Worm (Caenorhabditis elegans) whole organism, late embryonic: ENCODE data around the gene T16A9.3.
A peak's percentile ranks its signal among the peaks of the same experiment; 100 is the strongest.

Experiments used
- C08G9.2 ChIP-seq: sonication (generic microtip); optimal IDR thresholded peaks from 2 replicates; lab custom pipeline; 2016; ENCODE audit warnings: mild to moderate bottlenecking, missing genetic modification characterization, moderate library complexity, missing compliant biosample characterization
- C38D4.7 ChIP-seq: fragments of 200-800 bp; sonication (Bioruptor generic); optimal IDR thresholded peaks from 2 replicates; lab custom pipeline; 2018; ENCODE audit warnings: mild to moderate bottlenecking, missing genetic modification characterization, moderate library complexity, missing compliant biosample characterization
- K02D7.2 ChIP-seq: sonication (generic microtip); optimal IDR thresholded peaks from 2 replicates; lab custom pipeline; 2017; ENCODE audit warnings: mild to moderate bottlenecking, missing genetic modification characterization, missing compliant biosample characterization
- K09A11.1 ChIP-seq: sonication (generic microtip); optimal IDR thresholded peaks from 2 replicates; lab custom pipeline; 2017; ENCODE audit warnings: antibody characterized with exemption, mild to moderate bottlenecking, missing genetic modification characterization, missing compliant biosample characterization; ENCODE audit not compliant: insufficient read depth
- Y22D7AL.16 ChIP-seq: sonication (generic microtip); optimal IDR thresholded peaks from 2 replicates; lab custom pipeline; 2016; ENCODE audit warnings: missing genetic modification characterization, missing compliant biosample characterization
- ceh-14 ChIP-seq: sonication (generic microtip); optimal IDR thresholded peaks from 2 replicates; lab custom pipeline; 2016; ENCODE audit warnings: missing genotype, missing genetic modification characterization, missing compliant biosample characterization
- ceh-19 ChIP-seq: fragments of 200-800 bp; sonication (Bioruptor generic); optimal IDR thresholded peaks from 2 replicates; lab custom pipeline; 2018; ENCODE audit warnings: mild to moderate bottlenecking, missing genetic modification characterization, missing compliant biosample characterization
- ceh-2 ChIP-seq: sonication (generic microtip); optimal IDR thresholded peaks from 2 replicates; lab custom pipeline; 2016; ENCODE audit warnings: missing genotype, missing genetic modification characterization, missing compliant biosample characterization
- ceh-24 ChIP-seq: sonication (generic microtip); optimal IDR thresholded peaks from 2 replicates; lab custom pipeline; 2016; ENCODE audit warnings: mild to moderate bottlenecking, missing genetic modification characterization, missing compliant biosample characterization
- ceh-30 ChIP-seq: fragments of 150-350 bp; optimal IDR thresholded peaks from 2 replicates; lab custom pipeline; 2014; ENCODE audit warnings: missing biosample characterization, missing genetic modification characterization
- ceh-31 ChIP-seq: sonication (generic microtip); optimal IDR thresholded peaks from 2 replicates; lab custom pipeline; 2016; ENCODE audit warnings: missing genetic modification characterization, missing compliant biosample characterization
- ceh-48 ChIP-seq: sonication (generic microtip); optimal IDR thresholded peaks from 2 replicates; lab custom pipeline; 2016; ENCODE audit warnings: missing genetic modification characterization, inconsistent platforms, missing compliant biosample characterization
- ceh-6 ChIP-seq: fragments of 200-800 bp; sonication (Bioruptor generic); optimal IDR thresholded peaks from 2 replicates; lab custom pipeline; 2018; ENCODE audit warnings: mild to moderate bottlenecking, missing genetic modification characterization, missing compliant biosample characterization
- dmd-4 ChIP-seq: sonication (generic microtip); optimal IDR thresholded peaks from 2 replicates; lab custom pipeline; 2016; ENCODE audit warnings: borderline replicate concordance, missing genetic modification characterization, missing compliant biosample characterization
- dve-1 ChIP-seq: sonication (generic microtip); optimal IDR thresholded peaks from 2 replicates; lab custom pipeline; 2017; ENCODE audit warnings: antibody characterized with exemption, mild to moderate bottlenecking, missing genetic modification characterization, missing compliant biosample characterization
- elt-2 ChIP-seq: sonication (generic microtip); optimal IDR thresholded peaks from 2 replicates; lab custom pipeline; 2016; ENCODE audit warnings: missing genetic modification reagents, missing genetic modification characterization, missing compliant biosample characterization
- fkh-10 ChIP-seq: fragments of 150-350 bp; optimal IDR thresholded peaks from 2 replicates; lab custom pipeline; 2014; ENCODE audit warnings: missing biosample characterization, missing genetic modification reagents, missing genetic modification characterization
- gmeb-2 ChIP-seq: sonication (generic microtip); optimal IDR thresholded peaks from 2 replicates; lab custom pipeline; 2016; ENCODE audit warnings: missing genetic modification characterization, inconsistent platforms, missing compliant biosample characterization
- hlh-13 ChIP-seq: fragments of 200-800 bp; sonication (Bioruptor generic); optimal IDR thresholded peaks from 2 replicates; lab custom pipeline; 2018; ENCODE audit warnings: mild to moderate bottlenecking, missing genetic modification characterization, missing compliant biosample characterization
- hlh-15 ChIP-seq: sonication (generic microtip); optimal IDR thresholded peaks from 2 replicates; lab custom pipeline; 2016; ENCODE audit warnings: missing genetic modification characterization, missing compliant biosample characterization
- hlh-30 ChIP-seq: sonication (generic microtip); optimal IDR thresholded peaks from 2 replicates; lab custom pipeline; 2017; ENCODE audit warnings: antibody characterized with exemption, missing genetic modification characterization, missing compliant biosample characterization; ENCODE audit not compliant: insufficient read depth
- madf-2 ChIP-seq: sonication (generic microtip); optimal IDR thresholded peaks from 2 replicates; lab custom pipeline; 2017; ENCODE audit warnings: missing genetic modification characterization, missing compliant biosample characterization
- npax-4 ChIP-seq: sonication (generic microtip); optimal IDR thresholded peaks from 2 replicates; lab custom pipeline; 2016; ENCODE audit warnings: missing genetic modification characterization, missing compliant biosample characterization
- odd-2 ChIP-seq: sonication (generic microtip); optimal IDR thresholded peaks from 2 replicates; lab custom pipeline; 2017; ENCODE audit warnings: antibody characterized with exemption, mild to moderate bottlenecking, missing genetic modification characterization, missing compliant biosample characterization
- pat-9 ChIP-seq: fragments of 200-800 bp; sonication (Bioruptor generic); optimal IDR thresholded peaks from 2 replicates; lab custom pipeline; 2018; ENCODE audit warnings: mild to moderate bottlenecking, missing genetic modification characterization, moderate library complexity, missing compliant biosample characterization
- pha-4 ChIP-seq: fragments of 150-350 bp; optimal IDR thresholded peaks from 2 replicates; lab custom pipeline; 2018; ENCODE audit warnings: missing biosample characterization, missing genetic modification reagents, missing genetic modification characterization
- pqm-1 ChIP-seq: sonication (generic microtip); optimal IDR thresholded peaks from 2 replicates; lab custom pipeline; 2016; ENCODE audit warnings: missing genetic modification characterization, missing compliant biosample characterization
- pros-1 ChIP-seq: fragments of 150-350 bp; optimal IDR thresholded peaks from 2 replicates; lab custom pipeline; 2014; ENCODE audit warnings: missing biosample characterization, missing genetic modification reagents, missing genetic modification characterization
- ref-2 ChIP-seq: sonication (generic microtip); optimal IDR thresholded peaks from 2 replicates; lab custom pipeline; 2016; ENCODE audit warnings: missing genetic modification characterization, missing compliant biosample characterization
- sdc-2 ChIP-seq: sonication (generic microtip); optimal IDR thresholded peaks from 2 replicates; lab custom pipeline; 2016; ENCODE audit warnings: missing genotype, missing genetic modification characterization, missing compliant biosample characterization
- syd-9 ChIP-seq: sonication (generic microtip); optimal IDR thresholded peaks from 2 replicates; lab custom pipeline; 2016; ENCODE audit warnings: mild to moderate bottlenecking, missing genetic modification characterization, moderate library complexity, missing compliant biosample characterization
- ttx-3 ChIP-seq: sonication (generic microtip); optimal IDR thresholded peaks from 2 replicates; lab custom pipeline; 2016; ENCODE audit warnings: missing genetic modification reagents, missing genetic modification characterization, missing compliant biosample characterization
- unc-42 ChIP-seq: sonication (generic microtip); optimal IDR thresholded peaks from 2 replicates; lab custom pipeline; 2016; ENCODE audit warnings: missing genotype, missing genetic modification characterization, missing compliant biosample characterization
- ztf-16 ChIP-seq: sonication (generic microtip); optimal IDR thresholded peaks from 2 replicates; lab custom pipeline; 2017; ENCODE audit warnings: missing genetic modification characterization, missing compliant biosample characterization

The T16A9.3 gene

DNA sequence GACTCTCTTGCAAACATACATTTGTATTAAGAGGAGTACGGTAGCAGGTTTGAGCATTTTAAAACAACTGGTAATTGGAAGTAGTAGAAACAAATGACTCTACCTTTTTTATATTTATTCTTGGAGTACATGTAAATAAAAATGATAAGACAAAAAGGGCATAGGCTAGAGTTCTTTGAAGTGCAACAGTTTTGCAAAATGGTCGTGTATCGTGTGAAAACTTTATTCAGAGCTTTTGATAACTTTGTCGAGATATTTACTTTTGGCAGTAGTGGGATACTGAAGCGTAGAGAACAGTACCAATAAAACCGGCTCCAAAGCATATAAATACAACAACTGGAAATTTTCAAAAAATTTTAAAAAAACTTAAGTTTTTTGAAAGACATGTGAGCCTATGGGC is 38.7 kb upstream of the T16A9.3 start, which contains the start of gene cest-1.1:
Gene cest-1.1, minus strand, starts transcription at position 101 of the 400 bp plus-strand sequence.
- TF ChIP-seq syd-9 (tag; lab: Kevin White, UChicago): no peak
- no peak for TF ChIP-seq ceh-48 (tag; lab: Kevin White, UChicago)
- no peak for TF ChIP-seq pha-4 (tag; lab: Kevin White, UChicago)
- TF ChIP-seq pros-1 (tag; lab: Kevin White, UChicago): no peak
- TF ChIP-seq pat-9 (tag; lab: Kevin White, UChicago): no peak
- no peak for TF ChIP-seq ceh-19 (GFP tag; lab: Kevin White, UChicago)
- no peak for TF ChIP-seq hlh-13 (GFP tag; lab: Kevin White, UChicago)
- TF ChIP-seq pqm-1 (tag; lab: Kevin White, UChicago): no peak
- no peak for TF ChIP-seq ttx-3 (tag; lab: Kevin White, UChicago)
- TF ChIP-seq hlh-15: no peak
- no peak for TF ChIP-seq ceh-2
- no peak for TF ChIP-seq ceh-6
- TF ChIP-seq ceh-31 (tag; lab: Kevin White, UChicago): no peak
- no peak for TF ChIP-seq K02D7.2 (tag; lab: Kevin White, UChicago)
- no peak for TF ChIP-seq ceh-14 (tag; lab: Kevin White, UChicago)

DNA sequence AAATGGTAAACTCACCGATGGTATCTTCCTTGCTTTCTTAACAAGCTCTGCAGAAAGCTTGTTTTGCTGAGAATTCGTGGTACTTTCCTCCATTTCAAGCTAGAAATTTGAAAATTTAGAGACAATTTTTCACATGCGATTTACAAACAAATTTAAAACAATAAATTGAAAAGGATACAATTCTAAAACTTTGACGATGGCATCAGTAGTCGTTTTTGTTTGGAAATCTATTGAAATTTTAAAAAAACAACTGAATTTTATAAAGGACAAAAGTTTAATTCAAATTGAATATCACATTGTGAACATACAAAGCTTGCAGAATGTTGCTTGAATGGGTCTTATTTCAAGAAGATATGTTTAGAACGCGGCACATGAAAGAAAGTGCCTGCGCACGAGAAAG is 37.7 kb upstream of the T16A9.3 start, which contains the start of gene ocam-1:
Gene ocam-1, minus strand, starts transcription at position 101 of the 400 bp plus-strand sequence.
- TF ChIP-seq dve-1: no peak
- TF ChIP-seq pqm-1 (tag; lab: Kevin White, UChicago): no peak
- no peak for TF ChIP-seq ref-2 (tag; lab: Kevin White, UChicago)
- no peak for TF ChIP-seq ceh-2
- TF ChIP-seq pha-4 (tag; lab: Kevin White, UChicago): no peak
- no peak for TF ChIP-seq hlh-30
- TF ChIP-seq ceh-30 (tag; lab: Kevin White, UChicago): no peak
- TF ChIP-seq ztf-16 (tag; lab: Kevin White, UChicago): no peak
- no peak for TF ChIP-seq npax-4 (tag; lab: Kevin White, UChicago)
- no peak for TF ChIP-seq syd-9 (tag; lab: Kevin White, UChicago)
- TF ChIP-seq gmeb-2 (tag; lab: Kevin White, UChicago): no peak
- no peak for TF ChIP-seq ceh-48 (tag; lab: Kevin White, UChicago)
- TF ChIP-seq K02D7.2 (tag; lab: Kevin White, UChicago): no peak
- no peak for TF ChIP-seq C38D4.7
- no peak for TF ChIP-seq K09A11.1 (tag; lab: Kevin White, UChicago)
- TF ChIP-seq Y22D7AL.16 (tag; lab: Kevin White, UChicago): no peak
- TF ChIP-seq odd-2: no peak
- no peak for TF ChIP-seq fkh-10 (GFP tag; lab: Kevin White, UChicago)
- no peak for TF ChIP-seq hlh-13 (GFP tag; lab: Kevin White, UChicago)
- no peak for TF ChIP-seq dmd-4 (tag; lab: Kevin White, UChicago)

DNA sequence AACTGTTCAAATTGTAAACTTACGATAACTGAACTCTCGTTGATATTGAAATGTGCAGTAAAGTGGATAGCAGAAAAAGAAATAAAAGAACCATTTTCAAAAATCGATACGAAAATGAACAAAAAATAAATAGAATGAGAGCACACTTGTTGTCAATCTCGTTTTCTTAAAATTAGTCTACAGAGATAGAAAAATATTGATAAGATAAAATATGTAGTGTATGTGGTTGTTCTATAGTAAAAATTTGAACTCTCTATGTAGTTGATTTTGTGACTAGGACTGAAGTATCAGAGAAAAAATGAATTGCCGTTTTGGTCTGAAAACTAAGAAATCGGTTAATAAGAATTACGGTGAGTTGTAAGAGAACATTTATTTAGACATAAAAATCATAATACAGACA is 34.0 kb upstream of the T16A9.3 start, which contains the start of gene cest-2.1:
Gene cest-2.1, minus strand, starts transcription at position 198 of the 400 bp plus-strand sequence.
- TF ChIP-seq hlh-15 (no peak), C08G9.2 (tag; lab: Kevin White, UChicago) (no peak), hlh-13 (GFP tag; lab: Kevin White, UChicago) (no peak), sdc-2 (no peak), ceh-24 (tag; lab: Kevin White, UChicago) (no peak), unc-42 (tag; lab: Kevin White, UChicago) (no peak), ttx-3 (tag; lab: Kevin White, UChicago) (no peak), K02D7.2 (tag; lab: Kevin White, UChicago) (no peak)
- TF ChIP-seq, all 69 proteins: peak for 0

ce11 chrV:14175216-14175615 is 30.1 kb upstream of the T16A9.3 start, which contains the start of gene cest-2.2:
Gene cest-2.2, minus strand, starts transcription at chrV:14175355.
- TF ChIP-seq elt-2: peak; percentile 55
- TF ChIP-seq hlh-30: no peak

DNA sequence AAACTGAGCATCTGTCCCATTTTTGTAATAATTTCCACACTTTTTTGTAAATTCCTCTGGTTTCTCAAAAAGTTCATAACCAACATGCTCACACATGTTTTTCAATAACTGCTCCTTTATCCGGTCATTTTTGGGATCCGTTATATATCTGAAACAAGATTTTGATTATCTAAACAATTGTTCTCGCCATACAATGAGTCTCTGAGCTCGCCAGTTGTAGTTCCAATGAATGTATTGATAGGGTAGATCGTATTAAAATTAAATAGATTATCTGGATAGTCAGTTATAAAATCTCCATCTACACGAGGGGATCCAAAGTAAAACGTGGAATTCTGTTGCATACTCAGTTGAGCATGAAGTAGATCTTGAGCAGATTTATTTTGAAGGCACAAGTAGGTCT is 28.7 kb upstream of the T16A9.3 start:
- TF ChIP-seq pros-1 (tag; lab: Kevin White, UChicago) (no peak), madf-2 (tag; lab: Kevin White, UChicago) (no peak)
